Worm (Caenorhabditis elegans) whole organism, late embryonic: ENCODE data around the gene abts-2.

Experiments used
- ceh-9 ChIP-seq: sonication (generic microtip); optimal IDR thresholded peaks from 2 replicates; lab custom pipeline; 2016; ENCODE audit warnings: mild to moderate bottlenecking, missing genetic modification characterization, inconsistent platforms, missing compliant biosample characterization
- pqm-1 ChIP-seq: sonication (generic microtip); optimal IDR thresholded peaks from 2 replicates; lab custom pipeline; 2016; ENCODE audit warnings: missing genetic modification characterization, missing compliant biosample characterization
- unc-55 ChIP-seq: sonication (generic microtip); optimal IDR thresholded peaks from 2 replicates; lab custom pipeline; 2017; ENCODE audit warnings: missing biosample characterization, missing genetic modification reagents, missing genetic modification characterization

DNA sequence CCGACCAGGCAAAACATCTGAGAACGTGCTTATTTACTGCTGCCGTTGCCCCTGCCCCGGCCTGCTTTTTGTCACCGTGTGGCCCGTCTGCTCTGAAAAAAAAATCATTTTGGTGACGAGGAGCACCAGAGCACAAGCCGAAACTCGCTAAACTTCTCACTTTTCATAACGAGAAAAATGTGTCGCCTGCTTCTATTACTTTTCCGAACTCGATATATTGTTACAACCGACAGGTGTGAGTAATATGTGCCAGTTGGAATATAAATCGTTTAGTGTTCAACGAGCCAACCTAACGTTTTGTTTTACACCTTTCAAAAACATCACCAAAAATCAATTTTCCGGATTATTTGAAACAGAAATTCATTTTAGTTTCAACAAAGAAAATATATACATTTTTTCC lies 52.2 kb downstream of the abts-2 start:
- TF ChIP-seq pqm-1 (tag; lab: Kevin White, UChicago) (no peak), ceh-9 (tag; lab: Kevin White, UChicago) (no peak), unc-55 (GFP tag; lab: Kevin White, UChicago) (no peak)
